Fruit fly (Drosophila melanogaster) ovary, adult (tissue): ENCODE measurements around the gene Ptpa.

Experiments
- CG17801 ChIP-seq: fragments of 200-800 bp; optimal IDR thresholded peaks from 2 replicates; lab custom pipeline; 2019; ENCODE audit warnings: missing biosample characterization, mild to moderate bottlenecking, missing genetic modification characterization, moderate library complexity; ENCODE audit not compliant: partially characterized antibody

Ptpa gene

DNA sequence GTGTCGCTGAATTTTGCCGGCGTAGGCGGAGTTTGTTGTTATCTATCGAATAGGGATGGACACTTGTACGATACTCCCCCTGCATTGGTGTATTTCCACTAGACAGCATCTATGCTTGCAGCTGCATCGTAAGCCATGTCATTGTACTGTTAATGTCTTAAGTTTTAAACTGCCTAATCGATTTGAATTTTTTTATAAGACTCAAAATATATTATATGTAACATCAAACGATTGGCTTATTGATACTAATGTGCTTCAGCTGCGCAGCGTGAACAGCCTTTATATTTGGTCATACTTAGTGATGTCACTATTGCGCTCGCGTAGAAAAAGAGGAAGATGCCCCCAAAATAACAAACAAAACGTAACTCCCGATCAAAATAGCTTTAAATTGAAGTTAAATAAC is at the start of gene Ptpa, which contains the start of gene CG9662:
Gene Ptpa, plus strand, starts transcription at position 319 of the 403 bp plus-strand sequence.
Gene CG9662, minus strand, starts transcription at position 54 of the 403 bp plus-strand sequence.
- no peak for TF ChIP-seq CG17801 (GFP tag; lab: Kevin White, UChicago)

- no peak for TF ChIP-seq CG17801 (GFP tag; lab: Kevin White, UChicago)
Observed at dm6 chr2L:3327603-3328002, 49.2 kb upstream of the Ptpa start, which contains the start of gene CG33282. TSS of gene CG33282 (plus strand) at chr2L:3327903.

dm6 chr2L:3330628-3331027 is 46.2 kb upstream of the Ptpa start, which contains the start of gene CG3285:
TSS of gene CG3285 (plus strand) at chr2L:3330928.
- TF ChIP-seq CG17801 (GFP tag; lab: Kevin White, UChicago), result no peak

DNA sequence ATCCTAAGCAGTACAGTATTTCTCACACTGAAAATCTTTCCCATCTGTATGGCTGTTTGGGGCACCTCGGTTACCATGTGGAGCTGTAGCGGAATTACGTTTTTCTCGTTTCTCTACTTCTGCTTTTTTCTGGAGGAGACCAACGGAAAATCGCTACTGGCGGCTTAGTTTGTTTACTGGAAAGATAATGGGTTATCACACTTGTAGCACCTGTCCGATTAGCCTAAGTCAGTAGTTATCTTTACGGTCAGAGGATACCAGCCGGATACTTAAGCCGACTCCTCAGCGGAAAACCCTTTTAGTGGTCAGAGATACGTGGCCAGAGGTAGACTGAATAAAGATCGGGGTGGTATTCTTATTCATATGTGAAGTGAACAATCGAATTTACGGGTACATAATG is 44.3 kb upstream of the Ptpa start, which contains the start of gene CG15408:
Gene CG15408, plus strand, starts transcription at position 301 of the 400 bp plus-strand sequence.
- TF ChIP-seq CG17801 (GFP tag; lab: Kevin White, UChicago), result no peak

DNA sequence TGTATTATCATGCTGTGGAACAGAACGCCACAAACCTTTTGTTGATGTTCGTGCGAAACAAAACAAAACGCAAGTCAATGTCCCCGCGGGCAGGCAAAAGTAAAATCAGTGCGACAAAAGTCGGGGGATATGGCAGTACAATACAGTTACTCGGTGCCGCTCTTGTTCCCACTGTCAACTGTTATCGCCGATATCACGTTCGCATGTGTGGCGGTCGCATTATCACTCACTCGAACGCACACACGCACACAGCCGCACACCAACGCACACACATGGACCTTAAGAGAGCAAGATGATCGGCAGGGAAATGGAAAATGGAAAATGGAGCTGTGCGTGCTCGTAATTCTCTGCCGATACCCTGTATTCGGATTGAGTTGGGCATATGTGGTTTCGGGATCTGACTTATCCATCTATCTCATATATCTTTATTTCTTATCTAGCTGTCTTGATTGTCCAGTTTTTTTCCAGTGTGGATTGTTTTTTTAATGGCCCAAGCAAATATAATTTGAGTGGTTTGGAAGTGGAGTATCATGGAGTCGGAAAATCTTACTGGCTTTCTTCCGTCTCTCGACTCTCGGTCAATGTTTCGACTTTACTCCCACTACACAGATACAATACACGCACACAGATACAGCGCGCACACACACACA is 38.1 kb upstream of the Ptpa start:
- no peak for TF ChIP-seq CG17801 (GFP tag; lab: Kevin White, UChicago)

DNA sequence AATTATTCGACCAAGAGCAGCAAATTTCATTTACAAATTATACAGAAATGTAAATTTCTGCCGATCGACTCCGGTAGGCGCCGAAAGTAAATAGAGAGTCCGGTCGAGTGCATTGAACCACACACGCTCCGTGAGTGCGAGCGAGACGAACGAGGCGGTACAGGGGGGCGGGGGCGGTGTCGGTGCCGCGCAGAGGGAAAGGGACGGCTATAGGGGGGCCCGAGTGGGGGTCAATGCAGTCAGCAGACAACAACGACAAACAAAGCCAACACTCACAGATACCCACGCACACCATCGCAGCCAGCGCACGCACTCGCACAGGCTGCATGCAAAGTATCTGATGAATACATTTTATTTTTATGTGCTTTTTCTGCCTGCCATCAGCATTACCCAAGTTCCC is 37.4 kb upstream of the Ptpa start:
- TF ChIP-seq CG17801 (GFP tag; lab: Kevin White, UChicago), result no peak

DNA sequence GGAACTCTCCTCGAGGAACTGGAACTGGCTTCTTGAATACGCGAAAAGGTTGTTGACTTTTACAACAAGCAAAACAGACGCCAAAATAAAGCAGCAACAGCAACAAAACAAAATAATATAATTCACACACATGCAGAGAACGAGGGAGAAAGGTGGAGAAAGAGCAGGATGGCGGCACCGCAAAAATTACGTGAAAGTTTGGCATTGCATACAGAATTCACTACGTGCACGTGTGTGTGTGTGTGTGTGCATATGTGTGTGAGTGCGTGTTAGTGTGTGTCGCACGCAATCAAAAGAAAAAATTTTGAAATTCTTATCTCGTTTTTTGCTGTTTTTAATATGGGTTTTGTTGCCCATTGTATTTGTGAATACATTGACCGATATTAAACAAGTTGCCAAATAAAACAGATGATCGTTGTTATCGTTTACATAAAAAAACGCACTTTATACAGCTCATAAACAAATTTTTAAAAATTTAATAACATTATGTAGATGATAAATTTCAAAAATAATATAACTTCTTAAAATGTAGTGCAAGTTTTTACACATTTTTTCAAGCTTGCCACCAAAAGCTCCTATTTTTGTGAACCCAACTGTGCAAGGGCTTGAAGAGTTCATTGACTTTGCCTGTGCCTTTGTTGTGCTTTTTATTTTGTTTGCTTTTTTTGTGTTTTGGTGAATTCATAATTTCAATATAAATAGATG is 35.4 kb upstream of the Ptpa start:
- TF ChIP-seq CG17801 (GFP tag; lab: Kevin White, UChicago), result no peak

DNA sequence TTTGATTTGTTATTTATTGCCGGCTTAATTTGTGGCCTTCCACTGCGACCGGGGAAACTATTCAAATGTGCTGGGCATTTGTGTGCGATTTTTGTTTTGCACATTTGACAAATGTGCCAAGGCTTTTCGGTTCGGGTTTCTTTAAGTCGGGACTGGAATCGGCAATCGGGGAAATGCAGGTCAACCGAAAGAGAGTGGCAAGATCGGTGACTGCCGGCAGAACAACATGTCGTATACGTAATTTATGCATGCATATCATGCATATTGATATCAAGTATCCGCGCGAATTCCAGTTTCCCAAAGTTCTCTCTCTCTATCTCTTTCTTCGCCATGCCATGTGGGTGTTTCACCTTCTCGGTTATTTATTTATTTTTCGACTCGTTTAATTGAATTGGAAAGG is 34.4 kb upstream of the Ptpa start:
- no peak for TF ChIP-seq CG17801 (GFP tag; lab: Kevin White, UChicago)

DNA sequence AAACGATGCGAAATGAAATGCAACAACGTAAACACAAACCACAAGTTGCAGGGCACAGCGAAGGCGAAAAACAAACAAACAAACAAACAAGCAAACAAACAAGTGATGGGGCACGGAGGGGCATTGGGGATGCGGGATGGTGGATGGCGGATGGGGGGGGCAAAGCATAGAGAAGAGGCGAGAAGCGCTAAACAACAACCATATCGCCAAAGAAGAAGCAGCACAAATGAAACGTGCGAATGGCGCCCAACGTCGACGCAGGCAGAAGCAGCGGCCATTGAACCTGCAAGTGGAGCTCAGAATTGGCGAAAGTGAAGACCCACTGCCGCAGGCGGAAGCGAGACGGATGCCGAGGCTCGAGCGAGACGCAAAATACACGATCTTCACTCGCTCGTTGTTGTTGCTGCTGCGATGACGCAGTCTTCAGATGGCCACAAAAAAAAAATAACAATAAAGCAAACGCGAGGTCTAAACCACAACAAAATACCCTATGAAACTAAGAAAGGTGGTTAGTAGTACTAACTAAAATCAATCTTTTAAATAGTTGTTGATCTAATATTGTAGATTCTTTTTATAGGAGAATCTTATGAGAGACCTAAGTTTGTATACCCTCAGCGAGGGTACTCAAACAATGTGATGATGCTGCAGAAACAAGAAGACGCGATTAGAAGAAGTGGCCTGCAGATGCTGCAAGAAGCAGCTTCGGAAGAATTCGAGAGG is 30.9 kb upstream of the Ptpa start:
- no peak for TF ChIP-seq CG17801 (GFP tag; lab: Kevin White, UChicago)

DNA sequence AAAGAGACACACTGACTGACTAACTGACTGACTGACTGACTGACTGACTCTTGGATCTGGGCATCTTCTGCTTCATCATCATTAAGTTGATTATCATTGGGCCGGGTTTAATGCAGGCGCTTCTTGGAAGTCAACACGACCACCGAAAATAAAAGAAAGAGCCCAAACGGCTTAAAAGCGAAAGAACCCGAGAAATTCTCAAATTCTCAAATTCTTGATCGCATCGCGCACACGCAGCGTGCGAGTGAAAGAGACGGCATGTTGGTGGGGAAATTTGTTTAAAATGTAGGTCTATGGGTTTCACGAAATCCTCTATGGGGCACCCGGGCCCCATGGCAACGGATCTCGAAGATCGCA is 30.3 kb upstream of the Ptpa start:
- TF ChIP-seq CG17801 (GFP tag; lab: Kevin White, UChicago), result no peak

- peak; percentile 30 for TF ChIP-seq CG17801 (GFP tag; lab: Kevin White, UChicago)
Observed at dm6 chr2L:3348146-3348747, 28.6 kb upstream of the Ptpa start.

- no peak for TF ChIP-seq CG17801 (GFP tag; lab: Kevin White, UChicago)
Observed at dm6 chr2L:3351575-3352219, 25.1 kb upstream of the Ptpa start.

dm6 chr2L:3352927-3353326 is 23.9 kb upstream of the Ptpa start:
- TF ChIP-seq CG17801 (GFP tag; lab: Kevin White, UChicago), result no peak

DNA sequence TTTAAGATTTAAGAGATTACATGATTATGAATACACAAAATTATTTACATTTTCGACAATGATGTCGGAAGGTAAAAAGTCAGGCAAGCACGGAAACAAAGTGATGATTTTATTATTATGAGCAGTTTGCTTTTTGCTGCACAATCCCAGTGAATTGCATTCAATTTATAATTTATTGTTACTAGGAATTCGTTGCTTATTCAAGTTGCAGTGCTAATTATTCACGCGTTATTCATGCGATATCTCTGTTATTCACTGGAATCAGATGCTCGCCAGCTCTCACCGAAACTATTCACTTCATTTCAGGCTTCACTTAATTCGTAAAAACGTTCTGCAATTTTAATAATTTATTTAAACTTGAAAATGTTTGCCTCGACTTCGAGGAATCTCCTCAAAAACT is 23.0 kb upstream of the Ptpa start:
- TF ChIP-seq CG17801 (GFP tag; lab: Kevin White, UChicago), result no peak
